Worm (Caenorhabditis elegans) whole organism, L1 larva: ENCODE data around the gene zig-2.
A peak's percentile ranks its signal among the peaks of the same experiment; 100 is the strongest.

Experiments
- C04F5.9 ChIP-seq: sonication (generic microtip); optimal IDR thresholded peaks from 2 replicates; lab custom pipeline; 2016; ENCODE audit warnings: missing genetic modification characterization, missing compliant biosample characterization
- C16A3.4 ChIP-seq: fragments of 150-350 bp; optimal IDR thresholded peaks from 2 replicates; lab custom pipeline; 2014; ENCODE audit warnings: missing biosample characterization, missing genetic modification characterization
- F16B12.6 ChIP-seq: fragments of 150-350 bp; optimal IDR thresholded peaks from 2 replicates; lab custom pipeline; 2014; ENCODE audit warnings: missing biosample characterization, missing genetic modification characterization
- Y116A8C.19 ChIP-seq: sonication (generic microtip); optimal IDR thresholded peaks from 2 replicates; lab custom pipeline; 2016; ENCODE audit warnings: missing compliant biosample characterization, missing genetic modification characterization, borderline replicate concordance
- alr-1 ChIP-seq: fragments of 200-800 bp; sonication (Bioruptor generic); optimal IDR thresholded peaks from 2 replicates; lab custom pipeline; 2018; ENCODE audit warnings: borderline replicate concordance, mild to moderate bottlenecking, missing genetic modification characterization, missing compliant biosample characterization
- aly-2 ChIP-seq: fragments of 150-350 bp; optimal IDR thresholded peaks from 2 replicates; lab custom pipeline; 2014; ENCODE audit warnings: missing biosample characterization, missing genetic modification characterization
- blmp-1 ChIP-seq: fragments of 150-350 bp; optimal IDR thresholded peaks from 2 replicates; lab custom pipeline; 2014; ENCODE audit warnings: missing biosample characterization, missing genetic modification characterization
- ceh-63 ChIP-seq: fragments of 200-800 bp; sonication (Bioruptor generic); optimal IDR thresholded peaks from 2 replicates; lab custom pipeline; 2018; ENCODE audit warnings: mild to moderate bottlenecking, missing genetic modification characterization, missing compliant biosample characterization
- ceh-8 ChIP-seq: fragments of 200-800 bp; sonication (Bioruptor generic); optimal IDR thresholded peaks from 2 replicates; lab custom pipeline; 2018; ENCODE audit warnings: mild to moderate bottlenecking, missing genetic modification characterization, moderate library complexity, missing compliant biosample characterization
- ceh-82 ChIP-seq, 3 experiments: fragments of 150-350 bp in 1 of 3; sonication (generic microtip) in 2 of 3; optimal IDR thresholded peaks; 2 replicates each; lab custom pipeline; 2014 to 2017; ENCODE audit warnings: missing biosample characterization in 3 of 3, missing genetic modification characterization in 3 of 3
- ceh-88 ChIP-seq: fragments of 200-800 bp; sonication (Bioruptor generic); IDR thresholded peaks from 2 replicates; pipeline ENCODE4 v1.3.6; 2022; ENCODE audit warnings: missing genetic modification characterization, missing compliant biosample characterization
- ceh-90 ChIP-seq: sonication (generic microtip); optimal IDR thresholded peaks from 2 replicates; lab custom pipeline; 2016; ENCODE audit warnings: missing genetic modification characterization, missing compliant biosample characterization
- dsc-1 ChIP-seq: sonication (generic microtip); optimal IDR thresholded peaks from 2 replicates; lab custom pipeline; 2016; ENCODE audit warnings: mild to moderate bottlenecking, missing genetic modification characterization, missing compliant biosample characterization
- efl-1 ChIP-seq, 4 experiments: fragments of 150-350 bp; optimal IDR thresholded peaks in 3 of 4; peaks in 1 of 4; 1 replicate in 1 of 4; 2 replicates in 3 of 4; lab custom pipeline; 2014; ENCODE audit warnings: missing biosample characterization in 2 of 4, missing genetic modification characterization in 2 of 4, missing genetic modification reagents in 2 of 4
- elt-3 ChIP-seq, 6 experiments: fragments of 150-350 bp in 1 of 6; sonication (generic microtip); optimal IDR thresholded peaks; 2 replicates each; lab custom pipeline; 2017 to 2018; ENCODE audit warnings: missing biosample characterization in 6 of 6, missing genetic modification characterization in 6 of 6, inconsistent platforms in 1 of 6
- fkh-4 ChIP-seq: sonication (generic microtip); optimal IDR thresholded peaks from 2 replicates; lab custom pipeline; 2016; ENCODE audit warnings: missing compliant biosample characterization, missing genetic modification characterization, borderline replicate concordance
- fkh-8 ChIP-seq: sonication (generic microtip); optimal IDR thresholded peaks from 2 replicates; lab custom pipeline; 2016; ENCODE audit warnings: mild to moderate bottlenecking, missing genetic modification characterization, missing compliant biosample characterization
- hpl-2 ChIP-seq: fragments of 150-350 bp; optimal IDR thresholded peaks from 2 replicates; lab custom pipeline; 2014; ENCODE audit warnings: missing biosample characterization, missing genetic modification reagents, missing genetic modification characterization
- irx-1 ChIP-seq: sonication (generic microtip); optimal IDR thresholded peaks from 2 replicates; lab custom pipeline; 2016; ENCODE audit warnings: missing genetic modification characterization, missing compliant biosample characterization
- lin-13 ChIP-seq: fragments of 150-350 bp; optimal IDR thresholded peaks from 2 replicates; lab custom pipeline; 2014; ENCODE audit warnings: missing biosample characterization, missing genetic modification reagents, missing genetic modification characterization
- lin-14 ChIP-seq: fragments of 200-800 bp; sonication (Bioruptor generic); optimal IDR thresholded peaks from 2 replicates; lab custom pipeline; 2018; ENCODE audit warnings: mild to moderate bottlenecking, missing genetic modification characterization, moderate library complexity, missing compliant biosample characterization
- lin-35 ChIP-seq, 2 experiments: fragments of 150-350 bp; optimal IDR thresholded peaks; 2 replicates each; lab custom pipeline; 2014; ENCODE audit warnings: missing biosample characterization in 2 of 2, missing genetic modification characterization in 2 of 2, missing genetic modification reagents in 2 of 2
- lin-39 ChIP-seq: fragments of 150-350 bp; optimal IDR thresholded peaks from 2 replicates; lab custom pipeline; 2014; ENCODE audit warnings: missing biosample characterization, missing genetic modification reagents, missing genetic modification characterization
- lir-3 ChIP-seq: sonication (generic microtip); optimal IDR thresholded peaks from 2 replicates; lab custom pipeline; 2016; ENCODE audit warnings: mild to moderate bottlenecking, missing genetic modification characterization, moderate library complexity, missing compliant biosample characterization; ENCODE audit not compliant: poor library complexity
- mab-9 ChIP-seq: fragments of 200-800 bp; sonication (Bioruptor generic); IDR thresholded peaks from 2 replicates; pipeline ENCODE4 v1.3.6; 2022; ENCODE audit warnings: missing genetic modification reagents, missing genetic modification characterization, missing compliant biosample characterization
- mdl-1 ChIP-seq, 2 experiments: fragments of 150-350 bp; optimal IDR thresholded peaks; 2 replicates each; lab custom pipeline; 2014 to 2017; ENCODE audit warnings: missing biosample characterization in 2 of 2, missing genetic modification characterization in 2 of 2, inconsistent platforms in 1 of 2
- mep-1 ChIP-seq: fragments of 150-350 bp; optimal IDR thresholded peaks from 2 replicates; lab custom pipeline; 2014; ENCODE audit warnings: missing biosample characterization, missing genetic modification characterization
- nhr-12 ChIP-seq: sonication (generic microtip); optimal IDR thresholded peaks from 2 replicates; lab custom pipeline; 2017; ENCODE audit warnings: missing biosample characterization, missing genetic modification characterization
- nhr-19 ChIP-seq: fragments of 200-800 bp; sonication (Bioruptor generic); conservative IDR thresholded peaks from 2 replicates; pipeline ENCODE4 v1.3.6; 2022; ENCODE audit warnings: missing genetic modification characterization, missing compliant biosample characterization
- nhr-20 ChIP-seq: sonication (generic microtip); optimal IDR thresholded peaks from 2 replicates; lab custom pipeline; 2016; ENCODE audit warnings: mild to moderate bottlenecking, missing genetic modification characterization, missing compliant biosample characterization
- nhr-28 ChIP-seq: fragments of 150-350 bp; optimal IDR thresholded peaks from 2 replicates; lab custom pipeline; 2014; ENCODE audit warnings: missing biosample characterization, missing genetic modification characterization
- nhr-47 ChIP-seq: sonication (generic microtip); optimal IDR thresholded peaks from 2 replicates; lab custom pipeline; 2016; ENCODE audit warnings: mild to moderate bottlenecking, missing genetic modification characterization, moderate library complexity, missing compliant biosample characterization
- nhr-71 ChIP-seq: sonication (generic microtip); optimal IDR thresholded peaks from 2 replicates; lab custom pipeline; 2016; ENCODE audit warnings: mild to moderate bottlenecking, missing genetic modification characterization, moderate library complexity, missing compliant biosample characterization
- nhr-77 ChIP-seq: fragments of 150-350 bp; optimal IDR thresholded peaks from 2 replicates; lab custom pipeline; 2014; ENCODE audit warnings: missing biosample characterization, missing genetic modification characterization
- nhr-85 ChIP-seq: sonication (generic microtip); peaks from one replicate; lab custom pipeline; 2016; ENCODE audit warnings: missing genetic modification characterization, inconsistent platforms, missing compliant biosample characterization
- nhr-90 ChIP-seq: sonication (generic microtip); optimal IDR thresholded peaks from 2 replicates; lab custom pipeline; 2016; ENCODE audit warnings: mild to moderate bottlenecking, missing genetic modification characterization, missing compliant biosample characterization; ENCODE audit not compliant: poor library complexity
- pax-3 ChIP-seq: fragments of 200-800 bp; sonication (Bioruptor generic); optimal IDR thresholded peaks from 2 replicates; lab custom pipeline; 2018; ENCODE audit warnings: mild to moderate bottlenecking, missing genetic modification characterization, moderate library complexity, missing compliant biosample characterization
- rnt-1 ChIP-seq: sonication (generic microtip); optimal IDR thresholded peaks from 2 replicates; lab custom pipeline; 2016; ENCODE audit warnings: mild to moderate bottlenecking, missing genetic modification characterization, moderate library complexity, missing compliant biosample characterization
- skn-1 ChIP-seq: fragments of 150-350 bp; optimal IDR thresholded peaks from 2 replicates; lab custom pipeline; 2014; ENCODE audit warnings: missing biosample characterization, missing genetic modification characterization
- snu-23 ChIP-seq: sonication (generic microtip); optimal IDR thresholded peaks from 2 replicates; lab custom pipeline; 2016; ENCODE audit warnings: missing genetic modification characterization, missing compliant biosample characterization
- swsn-7 ChIP-seq: sonication (generic microtip); optimal IDR thresholded peaks from 2 replicates; lab custom pipeline; 2016; ENCODE audit warnings: missing genetic modification characterization, missing compliant biosample characterization
- tbx-2 ChIP-seq: sonication (generic microtip); optimal IDR thresholded peaks from 2 replicates; lab custom pipeline; 2016; ENCODE audit warnings: missing genetic modification characterization, missing compliant biosample characterization
- tlp-1 ChIP-seq: fragments of 150-350 bp; optimal IDR thresholded peaks from 2 replicates; lab custom pipeline; 2014; ENCODE audit warnings: missing biosample characterization, missing genetic modification characterization
- unc-130 ChIP-seq: fragments of 150-350 bp; optimal IDR thresholded peaks from 2 replicates; lab custom pipeline; 2017; ENCODE audit warnings: missing biosample characterization, missing genetic modification characterization, inconsistent platforms
- unc-86 ChIP-seq: sonication (generic microtip); optimal IDR thresholded peaks from 2 replicates; lab custom pipeline; 2016; ENCODE audit warnings: missing genetic modification characterization, missing compliant biosample characterization
- zag-1 ChIP-seq: fragments of 150-350 bp; optimal IDR thresholded peaks from 2 replicates; lab custom pipeline; 2014; ENCODE audit warnings: missing biosample characterization, missing genetic modification characterization

zig-2 gene

ce11 chrX:12367498-12367897, 26.3 kb upstream of the zig-2 start:
- TF ChIP-seq efl-1 (optimal IDR thresholded peaks at IDR 0.05; lab: Kevin White, UChicago), result peak in 1 of 2 experiments; percentile 11
- no peak for TF ChIP-seq efl-1 (GFP tag; optimal IDR thresholded peaks at IDR 0.05 in 1 of 2; lab: Kevin White, UChicago)
- peak; percentile 29 for TF ChIP-seq unc-130 (tag; lab: Kevin White, UChicago)
- TF ChIP-seq ceh-82 (tag; optimal IDR thresholded peaks at IDR 0.05; lab: Kevin White, UChicago), result peak; percentile 36 to 61 (median 61)
- peak; percentile 43 for TF ChIP-seq nhr-85 (tag; lab: Kevin White, UChicago)
- TF ChIP-seq mdl-1 (tag; optimal IDR thresholded peaks at IDR 0.05; lab: Kevin White, UChicago), result peak in 1 of 2 experiments; percentile 45
- no peak for TF ChIP-seq nhr-12
- TF ChIP-seq mab-9, result 0 out of 2 replicates have a peak, but pooled peaks have one; percentile 20
- peak; percentile 16 for TF ChIP-seq nhr-77 (tag; lab: Kevin White, UChicago)
- TF ChIP-seq F16B12.6 (tag; lab: Kevin White, UChicago), result no peak
- TF ChIP-seq ceh-90 (tag; lab: Kevin White, UChicago), result no peak
- TF ChIP-seq blmp-1 (tag; lab: Kevin White, UChicago), result no peak
- TF ChIP-seq lin-35 (GFP tag; optimal IDR thresholded peaks at IDR 0.05; lab: Kevin White, UChicago), result peak in 1 of 2 experiments; percentile 55
- TF ChIP-seq lir-3 (tag; lab: Kevin White, UChicago), result no peak
- peak; percentile 73 for TF ChIP-seq snu-23 (GFP tag; lab: Kevin White, UChicago)
- TF ChIP-seq aly-2 (tag; lab: Kevin White, UChicago), result no peak
- peak; percentile 22; the same call in 1 of the 2 replicates for TF ChIP-seq ceh-88 (GFP tag; lab: Robert Waterston, UW)
- peak; percentile 24 for TF ChIP-seq swsn-7 (tag; lab: Kevin White, UChicago)
- no peak for TF ChIP-seq hpl-2 (GFP tag; lab: Kevin White, UChicago)
- TF ChIP-seq C16A3.4 (tag; lab: Kevin White, UChicago), result peak; percentile 41
- peak; percentile 42 for TF ChIP-seq lin-14 (GFP tag; lab: Kevin White, UChicago)
- no peak for TF ChIP-seq zag-1 (tag; lab: Kevin White, UChicago)
- TF ChIP-seq nhr-71 (tag; lab: Kevin White, UChicago), result peak; percentile 47
- TF ChIP-seq pax-3 (tag; lab: Kevin White, UChicago), result no peak
- peak; percentile 22 for TF ChIP-seq irx-1 (tag; lab: Kevin White, UChicago)
- peak; percentile 56 for TF ChIP-seq nhr-19
- peak; percentile 57 for TF ChIP-seq mep-1 (tag; lab: Kevin White, UChicago)
- no peak for TF ChIP-seq unc-86 (tag; lab: Kevin White, UChicago)
- peak; percentile 53 for TF ChIP-seq dsc-1 (tag; lab: Kevin White, UChicago)
- TF ChIP-seq nhr-90 (tag; lab: Kevin White, UChicago), result peak; percentile 17
- TF ChIP-seq nhr-20 (tag; lab: Kevin White, UChicago), result peak; percentile 29
- peak; percentile 26 for TF ChIP-seq tbx-2
- TF ChIP-seq rnt-1 (tag; lab: Kevin White, UChicago), result peak; percentile 74
- no peak for TF ChIP-seq ceh-8
- peak; percentile 11 for TF ChIP-seq lin-13 (GFP tag; lab: Kevin White, UChicago)
- peak; percentile 33 for TF ChIP-seq skn-1 (tag; lab: Kevin White, UChicago)

DNA sequence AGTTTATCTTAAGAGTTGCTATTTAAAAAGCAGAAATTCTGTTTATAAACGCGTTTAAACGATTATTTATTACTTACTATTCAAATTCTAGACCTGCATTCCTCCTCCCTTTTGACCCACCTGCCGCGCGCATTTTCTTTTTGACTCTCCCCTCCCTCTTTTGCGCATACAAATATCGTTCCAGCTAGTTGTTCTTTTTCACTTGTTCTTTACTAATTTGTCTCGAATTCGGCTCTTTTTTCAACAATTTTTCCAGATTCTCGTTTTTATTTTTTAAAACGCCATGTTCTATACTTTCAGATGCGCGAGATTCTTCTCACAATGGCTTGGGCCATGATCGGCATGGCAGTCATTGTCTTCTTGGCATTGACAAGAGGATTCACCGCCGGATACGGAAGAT, 24.1 kb upstream of the zig-2 start, which contains the start of gene F19H6.4:
TSS of gene F19H6.4 (plus strand) at position 301 of the 400 bp plus-strand sequence.
- TF ChIP-seq hpl-2 (GFP tag; lab: Kevin White, UChicago) (no peak), fkh-8 (tag; lab: Kevin White, UChicago) (no peak), Y116A8C.19 (tag; lab: Kevin White, UChicago) (no peak), tlp-1 (tag; lab: Kevin White, UChicago) (no peak), ceh-8 (no peak), rnt-1 (tag; lab: Kevin White, UChicago) (no peak), alr-1 (tag; lab: Kevin White, UChicago) (no peak), C04F5.9 (tag; lab: Kevin White, UChicago) (no peak), fkh-4 (tag; lab: Kevin White, UChicago) (no peak), lin-39 (tag; lab: Kevin White, UChicago) (no peak), unc-86 (tag; lab: Kevin White, UChicago) (no peak), elt-3 (tag; optimal IDR thresholded peaks at IDR 0.05; lab: Kevin White, UChicago) (no peak), nhr-28 (tag; lab: Kevin White, UChicago) (no peak), nhr-47 (tag; lab: Kevin White, UChicago) (no peak), aly-2 (tag; lab: Kevin White, UChicago) (no peak), ceh-63 (GFP tag; lab: Kevin White, UChicago) (no peak)
